Fruit fly (Drosophila melanogaster): ENCODE results near the gene CG13887.

CG13887 gene

DNA sequence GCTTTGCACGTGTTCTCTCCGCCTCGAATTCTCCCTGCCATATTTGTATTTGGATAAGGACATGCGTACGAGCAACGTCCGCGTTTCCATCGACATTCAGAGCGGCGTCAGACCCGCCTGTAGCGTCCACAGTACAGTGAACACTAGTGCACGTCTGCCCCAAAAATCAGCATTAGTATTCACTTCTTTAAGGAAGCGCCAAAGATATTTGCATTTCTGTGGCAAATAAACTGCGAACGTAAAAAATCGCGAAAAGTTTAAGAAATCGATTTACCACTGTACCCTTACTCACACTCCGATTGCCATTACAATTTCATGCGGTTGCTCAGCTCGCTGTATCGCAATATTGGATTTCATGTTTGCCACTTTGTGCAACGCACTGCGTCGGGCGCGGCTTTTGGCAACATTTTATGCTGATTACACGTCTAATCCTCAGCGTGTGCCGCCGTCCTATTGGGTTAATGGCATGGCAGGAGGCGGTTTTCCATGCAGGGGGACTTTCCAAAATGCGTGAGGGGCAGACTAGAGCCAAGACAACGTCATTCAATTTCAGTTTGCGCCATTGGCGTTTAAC is 34.9 kb upstream of the CG13887 start (continued):
- TF ChIP-seq wdn (GFP tag; IDR thresholded peaks at IDR 0.05), result peak; percentile 86
- TF ChIP-seq CG10654 (GFP tag; optimal IDR thresholded peaks at IDR 0.05), result peak; percentile 80
- peak; percentile 77 to 91 for TF ChIP-seq bsh (GFP tag; optimal IDR thresholded peaks at IDR 0.05)
- TF ChIP-seq CG2120 (GFP tag; optimal IDR thresholded peaks at IDR 0.05), result peak; percentile 90
- peak; percentile 92 for TF ChIP-seq CG10959 (GFP tag; IDR thresholded peaks at IDR 0.05)
- TF ChIP-seq wek (GFP tag; optimal IDR thresholded peaks at IDR 0.05), result peak; percentile 81
- peak; percentile 66 for TF ChIP-seq en (GFP tag; optimal IDR thresholded peaks at IDR 0.05)
- peak; percentile 85 for TF ChIP-seq dimm (GFP tag; IDR thresholded peaks at IDR 0.05)
- TF ChIP-seq NC2β (GFP tag; optimal IDR thresholded peaks at IDR 0.05), result peak; percentile 83
- peak; percentile 77 for TF ChIP-seq CG15514 (GFP tag; optimal IDR thresholded peaks at IDR 0.05)
- TF ChIP-seq CG33213 (GFP tag; optimal IDR thresholded peaks at IDR 0.05), result peak; percentile 91
- TF ChIP-seq pb (GFP tag; optimal IDR thresholded peaks at IDR 0.05), result peak; percentile 79
- peak; percentile 69 for TF ChIP-seq CG1792 (GFP tag; optimal IDR thresholded peaks at IDR 0.05)
- TF ChIP-seq pfk (GFP tag; optimal IDR thresholded peaks at IDR 0.05), result no peak
- TF ChIP-seq Asciz (GFP tag; optimal IDR thresholded peaks at IDR 0.05), result peak; percentile 60
- TF ChIP-seq Doc3 (GFP tag; IDR thresholded peaks at IDR 0.05; ENCODE audit: partially characterized antibody), result no peak
- no peak for TF ChIP-seq insv (GFP tag; optimal IDR thresholded peaks at IDR 0.05)
- TF ChIP-seq CG8478 (optimal IDR thresholded peaks at IDR 0.05), result no peak
- TF ChIP-seq sens (GFP tag), result peak; percentile 99
- TF ChIP-seq CG34422 (GFP tag; IDR thresholded peaks at IDR 0.05), result peak; percentile 93
- peak; percentile 86 for TF ChIP-seq lmd (GFP tag; IDR thresholded peaks at IDR 0.05)
- TF ChIP-seq CG18599 (GFP tag; optimal IDR thresholded peaks at IDR 0.05), result peak; percentile 95
- peak; percentile 47 for TF ChIP-seq psq (GFP tag; optimal IDR thresholded peaks at IDR 0.05)
- peak; percentile 97 for TF ChIP-seq grau (tag; optimal IDR thresholded peaks at IDR 0.05)
- TF ChIP-seq CG3847 (GFP tag; IDR thresholded peaks at IDR 0.05), result peak; percentile 87
- TF ChIP-seq CG4282 (GFP tag; optimal IDR thresholded peaks at IDR 0.05), result peak; percentile 54
- TF ChIP-seq hbn (GFP tag; IDR thresholded peaks at IDR 0.05; ENCODE audit: partially characterized antibody), result no peak
- peak; percentile 65 for TF ChIP-seq CG6765 (GFP tag; optimal IDR thresholded peaks at IDR 0.05)
- peak; percentile 89 for TF ChIP-seq CG10209 (GFP tag; optimal IDR thresholded peaks at IDR 0.05)
- peak; percentile 77 for TF ChIP-seq CG17912 (GFP tag; optimal IDR thresholded peaks at IDR 0.05)
- TF ChIP-seq CG9609 (GFP tag; optimal IDR thresholded peaks at IDR 0.05), result peak; percentile 80
- peak; percentile 70 for TF ChIP-seq abd-A (tag; optimal IDR thresholded peaks at IDR 0.05)
- no peak for TF ChIP-seq BEAF-32 (GFP tag; optimal IDR thresholded peaks at IDR 0.05)
- peak; percentile 80 for TF ChIP-seq CG32767 (GFP tag; IDR thresholded peaks at IDR 0.05)
- peak; percentile 75 for TF ChIP-seq zen (tag; optimal IDR thresholded peaks at IDR 0.05)
- TF ChIP-seq jigr1 (GFP tag; IDR thresholded peaks at IDR 0.05), result peak; percentile 76; the same call in 2 of the 3 replicates
- TF ChIP-seq nerfin-2 (GFP tag; IDR thresholded peaks at IDR 0.05; ENCODE audit: partially characterized antibody), result no peak; the same call in 1 of the 2 replicates
- TF ChIP-seq mirr (GFP tag; optimal IDR thresholded peaks at IDR 0.05), result peak; percentile 67
- peak; percentile 92 for TF ChIP-seq CG11093 (GFP tag; IDR thresholded peaks at IDR 0.05)
- peak; percentile 90 for TF ChIP-seq CG6813 (GFP tag; optimal IDR thresholded peaks at IDR 0.05)
- peak; percentile 30 for TF ChIP-seq CG3995 (GFP tag; optimal IDR thresholded peaks at IDR 0.05)
- TF ChIP-seq Sin3A (optimal IDR thresholded peaks at IDR 0.05), result no peak
- TF ChIP-seq CG3838 (GFP tag; optimal IDR thresholded peaks at IDR 0.05), result peak; percentile 47
- TF ChIP-seq CG9817 (tag; optimal IDR thresholded peaks at IDR 0.05), result peak; percentile 88
- TF ChIP-seq Xbp1 (GFP tag; optimal IDR thresholded peaks at IDR 0.05), result peak; percentile 92
- peak; percentile 86 to 87 for TF ChIP-seq Hr51 (GFP tag; optimal IDR thresholded peaks at IDR 0.05)
- TF ChIP-seq Fer1 (GFP tag; optimal IDR thresholded peaks at IDR 0.05), result peak; percentile 90
- peak; percentile 55 for TF ChIP-seq Nf-YB (GFP tag; optimal IDR thresholded peaks at IDR 0.05)
- TF ChIP-seq Hmr (GFP tag; optimal IDR thresholded peaks at IDR 0.05), result peak; percentile 92
- TF ChIP-seq Six4 (GFP tag; optimal IDR thresholded peaks at IDR 0.05), result peak; percentile 82
